Fruit fly (Drosophila melanogaster): ENCODE measurements around the gene CG18789.

CG18789 gene

dm6 chr2L:12021193-12021592 lies 26.0 kb upstream of the CG18789 start (continued):
- TF ChIP-seq CG4707 (GFP tag; optimal IDR thresholded peaks at IDR 0.05) (peak; percentile 77), Mad (GFP tag; optimal IDR thresholded peaks at IDR 0.05) (peak; percentile 40), CG6654 (GFP tag; optimal IDR thresholded peaks at IDR 0.05) (no peak), HLHmδ (GFP tag; optimal IDR thresholded peaks at IDR 0.05) (peak; percentile 52), Dek (tag; optimal IDR thresholded peaks at IDR 0.05) (peak; percentile 68), CG33557 (GFP tag; optimal IDR thresholded peaks at IDR 0.05) (peak; percentile 81), CG12744 (GFP tag; optimal IDR thresholded peaks at IDR 0.05) (peak; percentile 62), trem (tag; optimal IDR thresholded peaks at IDR 0.05) (no peak), CG10209 (GFP tag; optimal IDR thresholded peaks at IDR 0.05) (peak; percentile 83), tna (GFP tag; IDR thresholded peaks at IDR 0.05; ENCODE audit: partially characterized antibody) (no peak), dysf (GFP tag; IDR thresholded peaks at IDR 0.05) (peak; percentile 47; the same call in 2 of the 3 replicates), CG10366 (GFP tag; IDR thresholded peaks at IDR 0.05) (no peak), YL-1 (GFP tag; optimal IDR thresholded peaks at IDR 0.05) (peak; percentile 11), GATAe (GFP tag; conservative IDR thresholded peaks at IDR 0.05) (no peak), sisA (GFP tag; IDR thresholded peaks at IDR 0.05) (no peak), hb (GFP tag; IDR thresholded peaks at IDR 0.05; ENCODE audit: partially characterized antibody) (no peak), chm (GFP tag; IDR thresholded peaks at IDR 0.05) (no peak), klu (GFP tag; IDR thresholded peaks at IDR 0.05) (no peak), TFAM (GFP tag; optimal IDR thresholded peaks at IDR 0.05) (no peak), unc-4 (GFP tag; IDR thresholded peaks at IDR 0.05; ENCODE audit: partially characterized antibody) (no peak), her (GFP tag; optimal IDR thresholded peaks at IDR 0.05) (no peak), E2f2 (GFP tag; IDR thresholded peaks at IDR 0.05) (no peak), crol (GFP tag; IDR thresholded peaks at IDR 0.05) (no peak), Doc3 (GFP tag; IDR thresholded peaks at IDR 0.05; ENCODE audit: partially characterized antibody) (no peak), CG7839 (tag; optimal IDR thresholded peaks at IDR 0.05) (peak; percentile 29), ftz-f1 (GFP tag; optimal IDR thresholded peaks at IDR 0.05) (no peak), bowl (GFP tag; IDR thresholded peaks at IDR 0.05) (no peak), bsh (GFP tag; optimal IDR thresholded peaks at IDR 0.05) (peak in 1 of 2 experiments; percentile 87), CG18476 (GFP tag; optimal IDR thresholded peaks at IDR 0.05) (peak; percentile 56), fu2 (GFP tag; optimal IDR thresholded peaks at IDR 0.05) (no peak), CkIIα-i1 (GFP tag; IDR thresholded peaks at IDR 0.05) (no peak), bigmax (GFP tag; optimal IDR thresholded peaks at IDR 0.05) (no peak), yki (optimal IDR thresholded peaks at IDR 0.05) (no peak), CG11093 (GFP tag; IDR thresholded peaks at IDR 0.05) (no peak), NC2β (GFP tag; optimal IDR thresholded peaks at IDR 0.05) (peak; percentile 52), nau (GFP tag; optimal IDR thresholded peaks at IDR 0.05) (no peak), CG11696 (GFP tag; IDR thresholded peaks at IDR 0.05) (no peak), CG15696 (tag; optimal IDR thresholded peaks at IDR 0.05) (peak; percentile 68), Fer1 (GFP tag; optimal IDR thresholded peaks at IDR 0.05) (peak; percentile 59), Sry-δ (GFP tag; optimal IDR thresholded peaks at IDR 0.05) (peak; percentile 4), CG4854 (GFP tag; optimal IDR thresholded peaks at IDR 0.05) (peak; percentile 46), Hr39 (optimal IDR thresholded peaks at IDR 0.05) (no peak), CG34376 (GFP tag; optimal IDR thresholded peaks at IDR 0.05) (peak; percentile 40), sima (GFP tag; optimal IDR thresholded peaks at IDR 0.05) (no peak), ind (GFP tag; optimal IDR thresholded peaks at IDR 0.05) (no peak), dpn (GFP tag; optimal IDR thresholded peaks at IDR 0.05) (peak; percentile 32 to 53), kni (GFP tag; optimal IDR thresholded peaks at IDR 0.05) (peak; percentile 31), Chrac-16 (GFP tag; optimal IDR thresholded peaks at IDR 0.05) (no peak), ken (GFP tag; IDR thresholded peaks at IDR 0.05) (no peak), CG12659 (GFP tag; optimal IDR thresholded peaks at IDR 0.05) (peak; percentile 83), Spps (tag; optimal IDR thresholded peaks at IDR 0.05) (peak; percentile 23), dan (GFP tag; IDR thresholded peaks at IDR 0.05) (no peak)
